Fruit fly (Drosophila melanogaster) whole organism, wandering third instar larva: ENCODE data around the gene Eip74EF.

Experiments used
- HLH106 ChIP-seq: fragments of 200-800 bp; optimal IDR thresholded peaks from 3 replicates; lab custom pipeline; 2019; ENCODE audit warnings: missing biosample characterization, mild to moderate bottlenecking, missing genetic modification characterization, moderate library complexity
- Hnf4 ChIP-seq: fragments of 200-800 bp; sonication (Bioruptor generic); optimal IDR thresholded peaks from 2 replicates; lab custom pipeline; 2016; ENCODE audit warnings: missing biosample characterization, mild to moderate bottlenecking, missing genetic modification characterization
- usp ChIP-seq: fragments of >200 bp; optimal IDR thresholded peaks from 2 replicates; lab custom pipeline; 2017; ENCODE audit warnings: missing biosample characterization, missing genetic modification characterization

DNA sequence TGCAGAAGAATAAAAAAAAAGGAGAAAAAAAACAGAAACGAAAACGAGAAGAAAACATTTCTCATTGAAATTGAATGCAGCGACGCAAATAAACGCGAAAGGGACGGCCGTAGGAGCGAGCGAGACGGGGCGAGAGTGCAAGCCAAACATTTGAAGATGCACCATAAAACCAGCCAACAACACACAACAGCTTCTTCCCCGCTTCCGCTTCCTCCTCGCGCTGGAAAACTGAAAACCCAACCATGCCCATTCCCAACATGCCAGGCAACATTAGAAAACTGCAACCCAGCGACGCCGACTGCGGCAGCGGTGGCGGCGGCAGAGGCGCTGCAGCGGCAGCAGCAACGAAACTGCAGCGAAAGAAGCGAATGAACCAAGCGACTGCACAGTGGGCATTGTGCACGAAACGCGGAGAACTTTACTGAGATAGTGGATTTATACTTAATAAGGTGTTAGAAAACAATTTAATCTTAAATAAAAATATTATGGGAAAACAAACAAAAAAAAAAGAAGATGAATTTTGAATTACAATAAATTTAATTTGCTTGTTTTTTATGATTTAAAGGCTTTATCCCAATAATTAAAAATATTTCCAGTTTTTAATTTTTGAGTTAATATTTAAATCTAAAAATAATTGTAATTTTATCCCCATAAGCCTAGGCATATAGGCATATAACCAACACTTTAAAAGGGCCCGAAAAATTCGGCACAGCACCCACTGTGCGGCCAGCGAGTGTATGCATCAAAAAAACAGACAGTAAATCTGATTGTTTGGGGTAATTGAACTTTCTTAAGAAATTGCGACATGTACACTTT is 8.0 kb downstream of the Eip74EF start:
- TF ChIP-seq HLH106 (tag; lab: Kevin White, UChicago), result peak; percentile 93
- no peak for TF ChIP-seq usp (GFP tag; lab: Kevin White, UChicago)
- peak; percentile 53 for TF ChIP-seq Hnf4 (GFP tag; lab: Kevin White, UChicago)
